Worm (Caenorhabditis elegans) whole organism, L4/young adult: ENCODE data around the gene T20D4.12.

ENCODE experiments used
- W03F9.2 ChIP-seq: fragments of 150-350 bp; optimal IDR thresholded peaks from 2 replicates; lab custom pipeline; 2014; ENCODE audit warnings: missing biosample characterization, missing genetic modification characterization
- dao-5 ChIP-seq: sonication (generic microtip); optimal IDR thresholded peaks from 2 replicates; lab custom pipeline; 2016; ENCODE audit warnings: missing genotype, missing genetic modification characterization, moderate library complexity, missing compliant biosample characterization
- him-1 ChIP-seq: sonication (generic microtip); optimal IDR thresholded peaks from 2 replicates; lab custom pipeline; 2016; ENCODE audit warnings: missing genotype, missing genetic modification reagents, missing genetic modification characterization, missing compliant biosample characterization

- TF ChIP-seq dao-5 (tag; lab: Kevin White, UChicago) (no peak), him-1 (tag; lab: Kevin White, UChicago) (no peak), W03F9.2 (tag; lab: Kevin White, UChicago) (no peak)
These were observed 13.3 kb downstream of the T20D4.12 start, which contains the start of gene arrd-22 for ce11 chrV:3410098-3410570.
